3 fruit fly cellular contexts compared by ENCODE assay signal in the genomic region with DNA sequence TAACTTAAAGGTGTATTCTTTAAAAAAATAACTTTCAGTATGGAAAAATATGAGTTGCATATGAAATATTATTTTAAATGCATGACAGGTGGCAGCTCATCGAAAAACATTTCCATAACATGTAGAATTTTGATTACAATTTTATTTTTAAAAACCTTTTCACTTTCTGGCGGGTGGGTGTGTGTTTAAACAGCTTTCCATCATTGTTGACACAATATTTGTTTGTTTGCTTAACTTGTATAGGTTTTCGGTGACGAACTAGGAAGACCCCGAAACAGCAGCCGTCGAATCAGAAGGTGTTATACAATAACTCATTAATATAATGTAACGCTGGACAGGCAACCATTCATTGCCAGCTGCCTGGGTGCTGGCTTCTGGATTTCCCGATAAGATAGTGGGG.
TF ChIP-seq lines count a peak whose summit lies in the region.

No protein-coding gene starts in this region.

- no peak for TF ChIP-seq CTCF in whole organism, embryonic (GFP tag; optimal IDR thresholded peaks at IDR 0.05; lab: Kevin White, UChicago)

TF ChIP-seq in whole organism, embryonic, 481 proteins besides CTCF, POLR2A, EP300 and RAD21 (continues in another document):
- TF ChIP-seq Optix (GFP tag; IDR thresholded peaks at IDR 0.05; lab: Robert Waterston, UW) (no peak), CG2116 (GFP tag; optimal IDR thresholded peaks at IDR 0.05; lab: Kevin White, UChicago) (no peak), CG1233 (GFP tag; optimal IDR thresholded peaks at IDR 0.05; lab: Kevin White, UChicago) (no peak), nau (GFP tag; optimal IDR thresholded peaks at IDR 0.05; lab: Kevin White, UChicago) (peak; percentile 11), CG7786 (GFP tag; optimal IDR thresholded peaks at IDR 0.05; lab: Kevin White, UChicago) (no peak), Blimp-1 (GFP tag; optimal IDR thresholded peaks at IDR 0.05; lab: Kevin White, UChicago) (peak; percentile 73), unpg (GFP tag; optimal IDR thresholded peaks at IDR 0.05; lab: Kevin White, UChicago) (peak; percentile 46), CG4854 (GFP tag; optimal IDR thresholded peaks at IDR 0.05; lab: Kevin White, UChicago) (no peak), chm (GFP tag; IDR thresholded peaks at IDR 0.05; lab: Robert Waterston, UW) (peak; percentile 50; the same call in 1 of the 2 replicates), CG8944 (GFP tag; optimal IDR thresholded peaks at IDR 0.05; lab: Kevin White, UChicago) (no peak), p53 (GFP tag; optimal IDR thresholded peaks at IDR 0.05; lab: Kevin White, UChicago) (no peak), h (optimal IDR thresholded peaks at IDR 0.05; lab: Kevin White, UChicago) (no peak), CG2199 (GFP tag; IDR thresholded peaks at IDR 0.05; lab: Robert Waterston, UW) (0 out of 3 replicates have a peak, but pooled peaks have one; percentile 30), CG15601 (tag; optimal IDR thresholded peaks at IDR 0.05; lab: Kevin White, UChicago) (peak; percentile 56), sens (GFP tag; lab: Kevin White, UChicago) (peak; percentile 77), CG6813 (GFP tag; optimal IDR thresholded peaks at IDR 0.05; lab: Kevin White, UChicago) (peak; percentile 63), hkb (optimal IDR thresholded peaks at IDR 0.05; lab: Kevin White, UChicago) (no peak), hkb (GFP tag; IDR thresholded peaks at IDR 0.05; lab: Robert Waterston, UW) (no peak), D (optimal IDR thresholded peaks at IDR 0.05; lab: Kevin White, UChicago) (no peak), D (GFP tag; optimal IDR thresholded peaks at IDR 0.05; lab: Kevin White, UChicago) (no peak), amos (GFP tag; IDR thresholded peaks at IDR 0.05; lab: Robert Waterston, UW; ENCODE audit: partially characterized antibody) (no peak), Abd-B (GFP tag; optimal IDR thresholded peaks at IDR 0.05; lab: Kevin White, UChicago) (no peak), CG11085 (GFP tag; IDR thresholded peaks at IDR 0.05; lab: Robert Waterston, UW) (no peak), MTF-1 (GFP tag; optimal IDR thresholded peaks at IDR 0.05; lab: Kevin White, UChicago; ENCODE audit: borderline replicate concordance) (peak; percentile 45), CG12071 (GFP tag; optimal IDR thresholded peaks at IDR 0.05; lab: Kevin White, UChicago) (peak; percentile 27), CG12219 (GFP tag; optimal IDR thresholded peaks at IDR 0.05; lab: Kevin White, UChicago) (peak; percentile 8), croc (GFP tag; conservative IDR thresholded peaks at IDR 0.05; lab: Robert Waterston, UW) (no peak), phol (tag; optimal IDR thresholded peaks at IDR 0.05; lab: Kevin White, UChicago) (no peak), trem (tag; optimal IDR thresholded peaks at IDR 0.05; lab: Kevin White, UChicago) (no peak)

TF ChIP-seq in whole organism, prepupa, 60 proteins besides CTCF, POLR2A, EP300 and RAD21:
- TF ChIP-seq CG6808 (GFP tag; optimal IDR thresholded peaks at IDR 0.05; lab: Kevin White, UChicago) (no peak), Ets96B (tag; optimal IDR thresholded peaks at IDR 0.05; lab: Kevin White, UChicago) (no peak), CG15336 (GFP tag; IDR thresholded peaks at IDR 0.05; lab: Robert Waterston, UW) (no peak), esn (GFP tag; optimal IDR thresholded peaks at IDR 0.05; lab: Kevin White, UChicago) (peak; percentile 27), CG3919 (GFP tag; optimal IDR thresholded peaks at IDR 0.05; lab: Kevin White, UChicago) (no peak), cyc (GFP tag; optimal IDR thresholded peaks at IDR 0.05; lab: Kevin White, UChicago) (no peak), eg (GFP tag; IDR thresholded peaks at IDR 0.05; lab: Robert Waterston, UW) (no peak), Hr39 (GFP tag; optimal IDR thresholded peaks at IDR 0.05; lab: Kevin White, UChicago) (no peak), vri (GFP tag; optimal IDR thresholded peaks at IDR 0.05; lab: Kevin White, UChicago) (peak; percentile 75), Hr4 (GFP tag; optimal IDR thresholded peaks at IDR 0.05; lab: Kevin White, UChicago) (no peak), Sox15 (GFP tag; optimal IDR thresholded peaks at IDR 0.05; lab: Kevin White, UChicago) (no peak), fkh (GFP tag; optimal IDR thresholded peaks at IDR 0.05; lab: Kevin White, UChicago) (peak; percentile 73), svp (GFP tag; lab: Kevin White, UChicago) (peak; percentile 60), Gug (GFP tag; IDR thresholded peaks at IDR 0.05; lab: Robert Waterston, UW) (no peak), Smox (GFP tag; optimal IDR thresholded peaks at IDR 0.05; lab: Kevin White, UChicago) (peak; percentile 9), Sox102F (GFP tag; optimal IDR thresholded peaks at IDR 0.05; lab: Kevin White, UChicago) (peak; percentile 29), Met (GFP tag; optimal IDR thresholded peaks at IDR 0.05; lab: Kevin White, UChicago) (peak; percentile 3), acj6 (GFP tag; optimal IDR thresholded peaks at IDR 0.05; lab: Kevin White, UChicago) (no peak), CG11902 (GFP tag; optimal IDR thresholded peaks at IDR 0.05; lab: Kevin White, UChicago) (no peak), net (GFP tag; optimal IDR thresholded peaks at IDR 0.05; lab: Kevin White, UChicago) (no peak), Ets21C (GFP tag; optimal IDR thresholded peaks at IDR 0.05; lab: Kevin White, UChicago) (no peak), Lpt (GFP tag; optimal IDR thresholded peaks at IDR 0.05; lab: Kevin White, UChicago) (no peak)

TF ChIP-seq in whole organism, wandering third instar larva, 38 proteins besides CTCF, POLR2A, EP300 and RAD21:
- TF ChIP-seq OdsH (GFP tag; optimal IDR thresholded peaks at IDR 0.05; lab: Kevin White, UChicago) (peak; percentile 81), foxo (GFP tag; optimal IDR thresholded peaks at IDR 0.05; lab: Kevin White, UChicago) (peak in 1 of 2 experiments; percentile 77), HLH106 (tag; optimal IDR thresholded peaks at IDR 0.05; lab: Kevin White, UChicago) (peak; percentile 38), N (GFP tag; optimal IDR thresholded peaks at IDR 0.05; lab: Kevin White, UChicago) (no peak), brk (GFP tag; optimal IDR thresholded peaks at IDR 0.05; lab: Kevin White, UChicago) (peak; percentile 70), fru (GFP tag; optimal IDR thresholded peaks at IDR 0.05; lab: Kevin White, UChicago) (peak; percentile 75), ey (GFP tag; optimal IDR thresholded peaks at IDR 0.05; lab: Kevin White, UChicago) (peak; percentile 47), Abd-B (GFP tag; optimal IDR thresholded peaks at IDR 0.05; lab: Kevin White, UChicago) (no peak), usp (GFP tag; optimal IDR thresholded peaks at IDR 0.05; lab: Kevin White, UChicago) (no peak), CrebA (GFP tag; optimal IDR thresholded peaks at IDR 0.05; lab: Kevin White, UChicago; ENCODE audit: borderline replicate concordance) (no peak), dl (GFP tag; optimal IDR thresholded peaks at IDR 0.05; lab: Kevin White, UChicago; ENCODE audit: insufficient read depth in 1 of 2, partially characterized antibody in 2 of 2) (no peak), psq (GFP tag; optimal IDR thresholded peaks at IDR 0.05; lab: Kevin White, UChicago) (peak; percentile 56), Mio (GFP tag; optimal IDR thresholded peaks at IDR 0.05; lab: Kevin White, UChicago) (peak; percentile 34), h (GFP tag; optimal IDR thresholded peaks at IDR 0.05; lab: Kevin White, UChicago) (peak; percentile 85), pan (optimal IDR thresholded peaks at IDR 0.05; lab: Kevin White, UChicago) (no peak), Dfd (GFP tag; optimal IDR thresholded peaks at IDR 0.05; lab: Kevin White, UChicago) (no peak), dmrt93B (GFP tag; optimal IDR thresholded peaks at IDR 0.05; lab: Kevin White, UChicago) (peak; percentile 48), Hr83 (GFP tag; optimal IDR thresholded peaks at IDR 0.05; lab: Kevin White, UChicago; ENCODE audit: poor library complexity, severe bottlenecking) (peak; percentile 98), sage (GFP tag; optimal IDR thresholded peaks at IDR 0.05; lab: Kevin White, UChicago) (peak; percentile 21), rgr (GFP tag; optimal IDR thresholded peaks at IDR 0.05; lab: Kevin White, UChicago) (peak; percentile 91), tai (GFP tag; optimal IDR thresholded peaks at IDR 0.05; lab: Kevin White, UChicago) (peak; percentile 84), jim (GFP tag; optimal IDR thresholded peaks at IDR 0.05; lab: Kevin White, UChicago) (peak; percentile 65), Dif (GFP tag; optimal IDR thresholded peaks at IDR 0.05; lab: Kevin White, UChicago; ENCODE audit: partially characterized antibody) (no peak), CG9705 (GFP tag; optimal IDR thresholded peaks at IDR 0.05; lab: Kevin White, UChicago) (peak; percentile 48), Vsx2 (GFP tag; optimal IDR thresholded peaks at IDR 0.05; lab: Kevin White, UChicago; ENCODE audit: partially characterized antibody) (no peak), woc (GFP tag; optimal IDR thresholded peaks at IDR 0.05; lab: Kevin White, UChicago) (no peak), lola (GFP tag; optimal IDR thresholded peaks at IDR 0.05; lab: Kevin White, UChicago) (no peak), Rel (GFP tag; optimal IDR thresholded peaks at IDR 0.05; lab: Kevin White, UChicago) (no peak), Rel (tag; optimal IDR thresholded peaks at IDR 0.05; lab: Kevin White, UChicago) (no peak), CG32264 (GFP tag; optimal IDR thresholded peaks at IDR 0.05; lab: Kevin White, UChicago) (peak; percentile 61), Hr78 (GFP tag; optimal IDR thresholded peaks at IDR 0.05; lab: Kevin White, UChicago) (no peak), dsf (GFP tag; optimal IDR thresholded peaks at IDR 0.05; lab: Kevin White, UChicago; ENCODE audit: borderline replicate concordance) (peak; percentile 14), GATAd (GFP tag; optimal IDR thresholded peaks at IDR 0.05; lab: Kevin White, UChicago) (peak; percentile 38), Jra (GFP tag; optimal IDR thresholded peaks at IDR 0.05; lab: Kevin White, UChicago) (peak; percentile 66), Sp1 (GFP tag; optimal IDR thresholded peaks at IDR 0.05; lab: Kevin White, UChicago) (peak; percentile 57), sv (GFP tag; optimal IDR thresholded peaks at IDR 0.05; lab: Kevin White, UChicago) (no peak), Myc (optimal IDR thresholded peaks at IDR 0.05; lab: Kevin White, UChicago) (no peak), Hnf4 (GFP tag; optimal IDR thresholded peaks at IDR 0.05; lab: Kevin White, UChicago) (peak; percentile 84), br (GFP tag; optimal IDR thresholded peaks at IDR 0.05; lab: Kevin White, UChicago) (peak; percentile 75)
